Worm (Caenorhabditis elegans): ENCODE data around the gene his-59.
A peak's percentile ranks its signal among the peaks of the same experiment; 100 is the strongest.

Gene his-59

DNA sequence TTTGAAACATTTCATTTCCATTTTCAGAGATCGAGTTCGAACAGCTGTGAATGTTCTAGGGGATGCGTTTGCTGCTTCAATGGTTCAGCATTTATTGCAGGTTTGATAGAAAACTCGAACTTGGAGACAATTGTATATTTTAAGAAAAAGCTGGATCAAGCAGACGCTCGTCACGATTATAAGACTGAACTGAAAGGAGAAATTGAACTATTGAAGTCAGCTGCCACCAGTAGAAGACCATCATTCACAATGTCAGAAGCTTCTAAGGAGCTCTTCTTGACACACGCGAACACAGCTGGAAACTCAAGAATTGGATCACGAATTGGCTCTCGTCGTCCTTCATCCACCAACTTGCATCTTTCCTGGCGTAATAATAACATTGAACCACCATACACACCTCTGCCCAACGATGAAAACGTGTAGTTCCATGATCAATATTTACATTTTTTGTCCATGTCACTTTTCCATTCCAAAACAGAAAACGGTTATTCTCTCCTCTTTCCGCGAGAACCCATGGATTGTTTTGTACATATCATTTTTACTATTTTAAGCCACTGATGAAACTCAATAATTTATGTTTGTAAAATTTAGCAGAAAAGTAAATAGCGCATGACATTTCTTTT is 17.9 kb downstream of the his-59 start (continued):
- no peak; the same call in 1 of the 2 replicates for TF ChIP-seq ZK337.2 (GFP tag; IDR thresholded peaks at IDR 0.05)
- peak; percentile 71 for TF ChIP-seq snpc-1.2 (GFP tag; IDR thresholded peaks at IDR 0.05)
- no peak for TF ChIP-seq Y75B8A.6 (GFP tag; IDR thresholded peaks at IDR 0.05)
- no peak for TF ChIP-seq fos-1 (tag; optimal IDR thresholded peaks at IDR 0.05)
- no peak for TF ChIP-seq vab-7 (GFP tag; IDR thresholded peaks at IDR 0.05)
- TF ChIP-seq sdz-12 (GFP tag; optimal IDR thresholded peaks at IDR 0.05), result no peak
- no peak for TF ChIP-seq mxl-3 (GFP tag; optimal IDR thresholded peaks at IDR 0.05)
- no peak; the same call in 1 of the 2 replicates for TF ChIP-seq T26A8.4 (GFP tag; IDR thresholded peaks at IDR 0.05)
- TF ChIP-seq php-3 (GFP tag; IDR thresholded peaks at IDR 0.05), result no peak
- TF ChIP-seq dpl-1 (GFP tag; optimal IDR thresholded peaks at IDR 0.05), result no peak
- peak; percentile 40 for TF ChIP-seq dmd-6 (GFP tag; IDR thresholded peaks at IDR 0.05)
- peak; percentile 31 for TF ChIP-seq unc-130 (GFP tag; optimal IDR thresholded peaks at IDR 0.05)
- no peak for TF ChIP-seq zip-11 (GFP tag; IDR thresholded peaks at IDR 0.05)
- peak; percentile 9 for TF ChIP-seq nhr-77 (tag; optimal IDR thresholded peaks at IDR 0.05)
- no peak; the same call in 1 of the 2 replicates for TF ChIP-seq egl-43 (GFP tag; IDR thresholded peaks at IDR 0.05)
- no peak for TF ChIP-seq lin-13 (GFP tag; optimal IDR thresholded peaks at IDR 0.05)
- TF ChIP-seq mep-1 (tag; optimal IDR thresholded peaks at IDR 0.05), result peak; percentile 61
- no peak for TF ChIP-seq hif-1 (tag; optimal IDR thresholded peaks at IDR 0.05)
- peak; percentile 34 for TF ChIP-seq nhr-25 (tag; optimal IDR thresholded peaks at IDR 0.05; ENCODE audit: borderline replicate concordance, insufficient read depth)
- TF ChIP-seq saeg-2 (GFP tag; IDR thresholded peaks at IDR 0.05), result no peak
- peak; percentile 45 for TF ChIP-seq F49E8.2 (tag; optimal IDR thresholded peaks at IDR 0.05; ENCODE audit: borderline replicate concordance)
- TF ChIP-seq F10B5.3 (tag; optimal IDR thresholded peaks at IDR 0.05), result no peak
- no peak for TF ChIP-seq ZK546.5 (tag; optimal IDR thresholded peaks at IDR 0.05)
- peak; percentile 27 for TF ChIP-seq mes-2 (tag; optimal IDR thresholded peaks at IDR 0.05; ENCODE audit: poor library complexity, severe bottlenecking)
- TF ChIP-seq nhr-102 (tag; optimal IDR thresholded peaks at IDR 0.05), result no peak
- TF ChIP-seq tag-97 (GFP tag; IDR thresholded peaks at IDR 0.05), result no peak
- no peak for TF ChIP-seq F44E2.7 (GFP tag; IDR thresholded peaks at IDR 0.05)

- TF ChIP-seq Y75B8A.6 (GFP tag; IDR thresholded peaks at IDR 0.05) (no peak), nhr-48 (tag; optimal IDR thresholded peaks at IDR 0.05) (no peak), Y5F2A.4 (GFP tag; optimal IDR thresholded peaks at IDR 0.05) (no peak), hlh-30 (tag; optimal IDR thresholded peaks at IDR 0.05; ENCODE audit: insufficient read depth) (no peak), F44E2.7 (GFP tag; IDR thresholded peaks at IDR 0.05) (no peak), set-16 (GFP tag; IDR thresholded peaks at IDR 0.05) (peak; percentile 36; the same call in 1 of the 2 replicates), aly-2 (tag; optimal IDR thresholded peaks at IDR 0.05) (no peak), lin-38 (GFP tag; IDR thresholded peaks at IDR 0.05) (0 out of 2 replicates have a peak, but pooled peaks have one; percentile 11), ama-1 (optimal IDR thresholded peaks at IDR 0.05) (no peak), lir-3 (tag; optimal IDR thresholded peaks at IDR 0.05) (no peak), nhr-102 (tag; optimal IDR thresholded peaks at IDR 0.05) (no peak), dmd-9 (GFP tag; IDR thresholded peaks at IDR 0.05) (0 out of 2 replicates have a peak, but pooled peaks have one; percentile 36), nhr-41 (GFP tag; IDR thresholded peaks at IDR 0.05) (no peak)
Measured at ce11 chrIV:7506711-7507110, 18.7 kb downstream of the his-59 start.

- TF ChIP-seq ZK546.5 (tag; optimal IDR thresholded peaks at IDR 0.05), result no peak
- TF ChIP-seq daf-12 (tag; optimal IDR thresholded peaks at IDR 0.05), result no peak
- TF ChIP-seq lin-29 (GFP tag; IDR thresholded peaks at IDR 0.05), result no peak
- no peak for TF ChIP-seq hif-1 (tag; optimal IDR thresholded peaks at IDR 0.05)
- no peak for TF ChIP-seq madf-5 (GFP tag; IDR thresholded peaks at IDR 0.05)
- no peak for TF ChIP-seq aha-1 (tag)
- TF ChIP-seq pqm-1 (tag; optimal IDR thresholded peaks at IDR 0.05), result no peak
- no peak for TF ChIP-seq zip-2 (tag; optimal IDR thresholded peaks at IDR 0.05)
- no peak for TF ChIP-seq zfp-3 (GFP tag; conservative IDR thresholded peaks at IDR 0.05)
- TF ChIP-seq nhr-6 (tag; optimal IDR thresholded peaks at IDR 0.05), result no peak
- TF ChIP-seq madf-9 (GFP tag; conservative IDR thresholded peaks at IDR 0.05), result no peak
- no peak for TF ChIP-seq saeg-2 (GFP tag; IDR thresholded peaks at IDR 0.05)
- no peak for TF ChIP-seq mdt-29 (GFP tag; IDR thresholded peaks at IDR 0.05)
- no peak for TF ChIP-seq F44E2.7 (GFP tag; IDR thresholded peaks at IDR 0.05)
- TF ChIP-seq ceh-32 (tag; optimal IDR thresholded peaks at IDR 0.05; ENCODE audit: poor library complexity), result no peak
- no peak for TF ChIP-seq spr-1 (tag; optimal IDR thresholded peaks at IDR 0.05)
Measured at ce11 chrIV:7507305-7507704, 19.3 kb downstream of the his-59 start.

Data from whole organism, L4 larva.